Worm (Caenorhabditis elegans) whole organism, young adult: Measurements from ENCODE around the gene smc-4.

ENCODE experiments used
- C06A6.2 ChIP-seq: fragments of 200-800 bp; sonication (Bioruptor generic); conservative IDR thresholded peaks from 2 replicates; pipeline ENCODE4 v1.3.6; 2022; ENCODE audit warnings: missing genetic modification characterization, missing compliant biosample characterization
- C17E4.6 ChIP-seq: fragments of 200-800 bp; sonication (Bioruptor generic); IDR thresholded peaks from 2 replicates; pipeline ENCODE4 v1.3.6; 2022; ENCODE audit warnings: missing genetic modification reagents, missing genetic modification characterization, missing compliant biosample characterization
- D2030.7 ChIP-seq: fragments of 200-800 bp; sonication (Bioruptor generic); IDR thresholded peaks from 2 replicates; pipeline ENCODE4 v1.3.6; 2022; ENCODE audit warnings: missing genetic modification reagents, missing genetic modification characterization, missing compliant biosample characterization
- F10E7.11 ChIP-seq: sonication (generic microtip); optimal IDR thresholded peaks from 2 replicates; lab custom pipeline; 2017; ENCODE audit warnings: mild to moderate bottlenecking, missing genetic modification characterization, moderate library complexity, missing compliant biosample characterization
- F22D6.2 ChIP-seq: sonication (generic microtip); optimal IDR thresholded peaks from 2 replicates; lab custom pipeline; 2016; ENCODE audit warnings: mild to moderate bottlenecking, missing genetic modification characterization, missing compliant biosample characterization
- F52B5.7 ChIP-seq: sonication (generic microtip); optimal IDR thresholded peaks from 2 replicates; lab custom pipeline; 2016; ENCODE audit warnings: mild to moderate bottlenecking, missing genetic modification characterization, missing compliant biosample characterization
- T07F8.4 ChIP-seq: sonication (generic microtip); optimal IDR thresholded peaks from 2 replicates; lab custom pipeline; 2016; ENCODE audit warnings: mild to moderate bottlenecking, missing genetic modification characterization, moderate library complexity, missing compliant biosample characterization
- Y56A3A.18 ChIP-seq: fragments of 200-800 bp; sonication (Bioruptor generic); IDR thresholded peaks from 2 replicates; pipeline ENCODE4 v1.3.6; 2022; ENCODE audit warnings: missing genetic modification reagents, missing genetic modification characterization, missing compliant biosample characterization
- Y67H2A.10 ChIP-seq: fragments of 200-800 bp; sonication (Bioruptor generic); conservative IDR thresholded peaks from 2 replicates; pipeline ENCODE4 v1.3.6; 2022; ENCODE audit warnings: missing genetic modification reagents, missing genetic modification characterization, missing compliant biosample characterization
- Y95B8A.8 ChIP-seq: fragments of 200-800 bp; sonication (Bioruptor generic); IDR thresholded peaks from 2 replicates; pipeline ENCODE4 v1.3.6; 2022; ENCODE audit warnings: missing genetic modification reagents, missing genetic modification characterization, missing compliant biosample characterization
- akir-1 ChIP-seq: fragments of 200-800 bp; sonication (Bioruptor generic); optimal IDR thresholded peaks from 2 replicates; lab custom pipeline; 2018; ENCODE audit warnings: mild to moderate bottlenecking, missing genetic modification characterization, moderate library complexity, missing compliant biosample characterization
- atf-7 ChIP-seq: sonication (generic microtip); optimal IDR thresholded peaks from 2 replicates; lab custom pipeline; 2017; ENCODE audit warnings: mild to moderate bottlenecking, missing genetic modification characterization, missing compliant biosample characterization
- athp-1 ChIP-seq: sonication (generic microtip); optimal IDR thresholded peaks from 2 replicates; lab custom pipeline; 2017; ENCODE audit warnings: mild to moderate bottlenecking, missing genetic modification characterization, missing compliant biosample characterization
- attf-5 ChIP-seq: fragments of 200-800 bp; sonication (Bioruptor generic); optimal IDR thresholded peaks from 2 replicates; lab custom pipeline; 2018; ENCODE audit warnings: mild to moderate bottlenecking, missing genetic modification characterization, missing compliant biosample characterization
- ccch-3 ChIP-seq: fragments of 200-800 bp; sonication (Bioruptor generic); optimal IDR thresholded peaks from 2 replicates; lab custom pipeline; 2018; ENCODE audit warnings: mild to moderate bottlenecking, missing genetic modification characterization, missing compliant biosample characterization
- cebp-1 ChIP-seq, 2 experiments: fragments of 200-800 bp in 1 of 2; sonication (Bioruptor generic) in 1 of 2; sonication (generic microtip) in 1 of 2; IDR thresholded peaks in 1 of 2; optimal IDR thresholded peaks in 1 of 2; 2 replicates each; pipeline versions ENCODE4 v1.3.6 to Lab custom; 2017 to 2022; ENCODE audit warnings: missing compliant biosample characterization in 2 of 2, missing genetic modification characterization in 2 of 2, mild to moderate bottlenecking in 1 of 2, missing genetic modification reagents in 1 of 2, moderate library complexity in 1 of 2
- ceh-27 ChIP-seq: fragments of 200-800 bp; sonication (Bioruptor generic); optimal IDR thresholded peaks from 2 replicates; lab custom pipeline; 2018; ENCODE audit warnings: mild to moderate bottlenecking, missing genetic modification characterization, moderate library complexity, missing compliant biosample characterization
- ceh-40 ChIP-seq: fragments of 200-800 bp; sonication (Bioruptor generic); IDR thresholded peaks from 2 replicates; pipeline ENCODE4 v1.3.6; 2022; ENCODE audit warnings: missing genetic modification characterization, missing compliant biosample characterization
- dox-1 ChIP-seq: fragments of 200-800 bp; sonication (Bioruptor generic); IDR thresholded peaks from 2 replicates; pipeline ENCODE4 v1.3.6; 2022; ENCODE audit warnings: missing genetic modification reagents, missing genetic modification characterization, missing compliant biosample characterization
- efl-1 ChIP-seq: fragments of 150-350 bp; optimal IDR thresholded peaks from 2 replicates; lab custom pipeline; 2014; ENCODE audit warnings: missing biosample characterization, missing genetic modification reagents, missing genetic modification characterization
- egrh-3 ChIP-seq: fragments of 200-800 bp; sonication (Bioruptor generic); IDR thresholded peaks from 2 replicates; pipeline ENCODE4 v1.3.6; 2022; ENCODE audit warnings: missing genetic modification reagents, missing genetic modification characterization, missing compliant biosample characterization
- gei-17 ChIP-seq: fragments of 200-800 bp; sonication (Bioruptor generic); optimal IDR thresholded peaks from 2 replicates; lab custom pipeline; 2018; ENCODE audit warnings: mild to moderate bottlenecking, missing genetic modification characterization, missing compliant biosample characterization
- hsf-1 ChIP-seq: fragments of 200-800 bp; sonication (Bioruptor generic); IDR thresholded peaks from 2 replicates; pipeline ENCODE4 v1.3.6; 2022; ENCODE audit warnings: missing genetic modification reagents, missing genetic modification characterization, missing compliant biosample characterization
- let-526 ChIP-seq: fragments of 200-800 bp; sonication (Bioruptor generic); IDR thresholded peaks from 2 replicates; pipeline ENCODE4 v1.3.6; 2022; ENCODE audit warnings: missing genetic modification reagents, missing genetic modification characterization, missing compliant biosample characterization
- lin-35 ChIP-seq, 3 experiments: fragments of 150-350 bp in 2 of 3; sonication (generic microtip) in 1 of 3; optimal IDR thresholded peaks; 2 replicates each; lab custom pipeline; 2014 to 2018; ENCODE audit warnings: missing biosample characterization in 3 of 3, missing genetic modification characterization in 3 of 3, missing genetic modification reagents in 3 of 3
- lin-40 ChIP-seq: sonication (generic microtip); optimal IDR thresholded peaks from 2 replicates; lab custom pipeline; 2016; ENCODE audit warnings: missing genetic modification characterization, mild to moderate bottlenecking, missing compliant biosample characterization, missing genotype, missing genetic modification reagents
- lsy-27 ChIP-seq: sonication (generic microtip); optimal IDR thresholded peaks from 2 replicates; lab custom pipeline; 2017; ENCODE audit warnings: missing genetic modification characterization, mild to moderate bottlenecking, missing compliant biosample characterization, antibody characterized with exemption, missing genotype, borderline replicate concordance; ENCODE audit not compliant: insufficient read depth
- madf-10 ChIP-seq: sonication (generic microtip); optimal IDR thresholded peaks from 2 replicates; lab custom pipeline; 2016; ENCODE audit warnings: mild to moderate bottlenecking, missing genetic modification characterization, missing compliant biosample characterization
- madf-6 ChIP-seq: fragments of 200-800 bp; sonication (Bioruptor generic); IDR thresholded peaks from 2 replicates; pipeline ENCODE4 v1.3.6; 2022; ENCODE audit warnings: missing genetic modification reagents, missing genetic modification characterization, missing compliant biosample characterization
- madf-8 ChIP-seq: fragments of 200-800 bp; sonication (Bioruptor generic); conservative IDR thresholded peaks from 2 replicates; pipeline ENCODE4 v1.3.6; 2022; ENCODE audit warnings: missing genetic modification reagents, missing genetic modification characterization, missing compliant biosample characterization
- mes-4 ChIP-seq: sonication (generic microtip); optimal IDR thresholded peaks from 2 replicates; lab custom pipeline; 2016; ENCODE audit warnings: missing genotype, missing genetic modification characterization, missing compliant biosample characterization
- nhr-90 ChIP-seq: sonication (generic microtip); optimal IDR thresholded peaks from 2 replicates; lab custom pipeline; 2016; ENCODE audit warnings: missing genotype, mild to moderate bottlenecking, missing genetic modification characterization, missing compliant biosample characterization
- pha-4 ChIP-seq: fragments of 150-350 bp; sonication (generic microtip); optimal IDR thresholded peaks from 2 replicates; lab custom pipeline; 2014; ENCODE audit warnings: missing biosample characterization, missing genetic modification reagents, missing genetic modification characterization
- rpc-1 ChIP-seq, 2 experiments: fragments of 150-350 bp in 1 of 2; sonication (generic microtip) in 1 of 2; optimal IDR thresholded peaks; 2 replicates each; lab custom pipeline; 2014 to 2018; ENCODE audit warnings: missing biosample characterization in 1 of 2, missing genetic modification characterization in 1 of 2, missing genetic modification reagents in 1 of 2, missing genotype in 1 of 2
- sea-2 ChIP-seq: fragments of 200-800 bp; sonication (Bioruptor generic); IDR thresholded peaks from 2 replicates; pipeline ENCODE4 v1.3.6; 2022; ENCODE audit warnings: missing genetic modification characterization, missing compliant biosample characterization
- snpc-4 ChIP-seq, 5 experiments: fragments of 150-350 bp in 1 of 5; sonication (generic microtip) in 4 of 5; optimal IDR thresholded peaks; 2 replicates each; lab custom pipeline; 2014 to 2018; ENCODE audit warnings: missing genetic modification characterization in 5 of 5, missing biosample characterization in 3 of 5, antibody characterized with exemption in 2 of 5, mild to moderate bottlenecking in 2 of 5, missing compliant biosample characterization in 2 of 5, missing genotype in 2 of 5, moderate library complexity in 2 of 5, missing genetic modification reagents in 1 of 5
- somi-1 ChIP-seq: fragments of 200-800 bp; sonication (Bioruptor generic); optimal IDR thresholded peaks from 2 replicates; lab custom pipeline; 2018; ENCODE audit warnings: mild to moderate bottlenecking, missing genetic modification characterization, missing compliant biosample characterization
- sptf-2 ChIP-seq: fragments of 200-800 bp; sonication (Bioruptor generic); optimal IDR thresholded peaks from 2 replicates; lab custom pipeline; 2018; ENCODE audit warnings: mild to moderate bottlenecking, missing genetic modification characterization, missing compliant biosample characterization
- tbp1 ChIP-seq: fragments of 200-800 bp; sonication (Bioruptor generic); optimal IDR thresholded peaks from 2 replicates; lab custom pipeline; 2018; ENCODE audit warnings: mild to moderate bottlenecking, missing genetic modification characterization, missing compliant biosample characterization
- tbx-9 ChIP-seq: sonication (generic microtip); optimal IDR thresholded peaks from 2 replicates; lab custom pipeline; 2016; ENCODE audit warnings: borderline replicate concordance, missing genetic modification characterization, inconsistent platforms, missing compliant biosample characterization
- tlf-1 ChIP-seq: fragments of 200-800 bp; sonication (Bioruptor generic); optimal IDR thresholded peaks from 2 replicates; lab custom pipeline; 2018; ENCODE audit warnings: mild to moderate bottlenecking, missing genetic modification characterization, missing compliant biosample characterization
- unc-62 ChIP-seq: fragments of 150-350 bp; optimal IDR thresholded peaks from 2 replicates; lab custom pipeline; 2014; ENCODE audit warnings: missing biosample characterization, missing genetic modification reagents, missing genetic modification characterization
- xnd-1 ChIP-seq: sonication (generic microtip); optimal IDR thresholded peaks from 2 replicates; lab custom pipeline; 2016; ENCODE audit warnings: missing genotype, missing genetic modification reagents, missing genetic modification characterization, missing compliant biosample characterization
- zfh-2 ChIP-seq: fragments of 200-800 bp; sonication (Bioruptor generic); conservative IDR thresholded peaks from 2 replicates; pipeline ENCODE4 v1.3.6; 2022; ENCODE audit warnings: missing genetic modification reagents, missing genetic modification characterization, missing compliant biosample characterization
- ztf-18 ChIP-seq: sonication (generic microtip); optimal IDR thresholded peaks from 2 replicates; lab custom pipeline; 2016; ENCODE audit warnings: missing genotype, mild to moderate bottlenecking, missing genetic modification characterization, missing compliant biosample characterization
- ztf-26 ChIP-seq: sonication (generic microtip); optimal IDR thresholded peaks from 2 replicates; lab custom pipeline; 2017; ENCODE audit warnings: missing genetic modification characterization, missing compliant biosample characterization
- ztf-28 ChIP-seq: fragments of 200-800 bp; sonication (Bioruptor generic); IDR thresholded peaks from 2 replicates; pipeline ENCODE4 v1.3.6; 2022; ENCODE audit warnings: missing genetic modification reagents, missing genetic modification characterization, missing compliant biosample characterization

smc-4 gene

DNA sequence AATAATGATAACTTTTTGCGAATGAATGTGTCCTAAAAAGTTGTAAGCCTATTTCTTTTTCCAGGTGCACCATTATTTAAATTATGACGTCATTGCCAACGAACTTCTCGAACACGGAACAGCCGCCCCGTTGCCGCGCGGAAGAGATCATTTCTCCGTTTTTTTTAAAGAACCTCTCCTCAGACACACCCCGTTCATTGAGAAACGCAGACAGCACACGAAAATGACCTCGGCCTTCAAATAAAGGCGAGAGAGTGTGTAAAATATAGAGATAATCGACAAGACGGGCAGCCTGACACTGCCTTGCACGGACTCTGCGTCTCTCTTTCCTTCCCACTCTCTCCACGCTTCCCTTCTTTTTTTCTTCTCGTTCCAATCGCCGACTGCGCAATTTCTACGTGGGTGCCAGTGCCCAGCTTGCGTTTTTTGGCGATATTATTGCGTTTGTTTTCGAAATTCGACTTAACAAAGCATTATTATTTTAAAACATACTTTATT is 26.9 kb upstream of the smc-4 start:
- TF ChIP-seq madf-10 (tag; lab: Kevin White, UChicago) (no peak), F52B5.7 (tag; lab: Kevin White, UChicago) (no peak), madf-6 (GFP tag; lab: Robert Waterston, UW) (no peak), madf-8 (GFP tag; lab: Robert Waterston, UW) (no peak), C06A6.2 (0 out of 2 replicates have a peak, but pooled peaks have one; percentile 49), F22D6.2 (tag; lab: Kevin White, UChicago) (no peak), rpc-1 (optimal IDR thresholded peaks at IDR 0.05; lab: Kevin White, UChicago) (no peak), rpc-1 (tag; optimal IDR thresholded peaks at IDR 0.05; lab: Kevin White, UChicago) (no peak), ceh-40 (GFP tag; lab: Robert Waterston, UW) (no peak), ztf-26 (tag; lab: Kevin White, UChicago) (peak; percentile 16), tbx-9 (no peak), sea-2 (GFP tag; lab: Robert Waterston, UW) (no peak), efl-1 (GFP tag; lab: Kevin White, UChicago) (no peak), atf-7 (tag; lab: Kevin White, UChicago) (peak; percentile 72), mes-4 (tag; lab: Kevin White, UChicago) (no peak), T07F8.4 (tag; lab: Kevin White, UChicago) (no peak), lin-35 (GFP tag; optimal IDR thresholded peaks at IDR 0.05; lab: Kevin White, UChicago) (peak in 1 of 3 experiments; percentile 36), ccch-3 (GFP tag; lab: Kevin White, UChicago) (no peak), sptf-2 (no peak), zfh-2 (GFP tag; lab: Robert Waterston, UW) (peak; percentile 87), ztf-18 (tag; lab: Kevin White, UChicago) (no peak), snpc-4 (GFP tag; optimal IDR thresholded peaks at IDR 0.05; lab: Kevin White, UChicago) (no peak), snpc-4 (tag; optimal IDR thresholded peaks at IDR 0.05; lab: Kevin White, UChicago) (peak in 2 of 4 experiments; percentile 6 to 10), lsy-27 (tag; lab: Kevin White, UChicago) (no peak), D2030.7 (no peak), tbp1 (GFP tag; lab: Kevin White, UChicago) (peak; percentile 17), attf-5 (GFP tag; lab: Kevin White, UChicago) (peak; percentile 35), ceh-27 (GFP tag; lab: Kevin White, UChicago) (no peak), tlf-1 (GFP tag; lab: Kevin White, UChicago) (no peak), akir-1 (no peak), athp-1 (tag; lab: Kevin White, UChicago) (no peak), let-526 (GFP tag; lab: Robert Waterston, UW) (no peak), lin-40 (tag; lab: Kevin White, UChicago) (peak; percentile 68), nhr-90 (tag; lab: Kevin White, UChicago) (no peak), pha-4 (no peak), gei-17 (GFP tag; lab: Kevin White, UChicago) (no peak), F10E7.11 (no peak), dox-1 (peak; percentile 71), egrh-3 (GFP tag; lab: Robert Waterston, UW) (no peak), Y67H2A.10 (no peak), cebp-1 (GFP tag; IDR thresholded peaks at IDR 0.05; lab: Robert Waterston, UW) (no peak), cebp-1 (tag; optimal IDR thresholded peaks at IDR 0.05; lab: Kevin White, UChicago) (peak; percentile 53), somi-1 (GFP tag; lab: Kevin White, UChicago) (no peak), C17E4.6 (GFP tag; lab: Robert Waterston, UW) (no peak), Y95B8A.8 (no peak), hsf-1 (GFP tag; lab: Robert Waterston, UW) (no peak; the same call in 1 of the 2 replicates), Y56A3A.18 (GFP tag; lab: Robert Waterston, UW) (no peak), ztf-28 (GFP tag; lab: Robert Waterston, UW) (no peak), xnd-1 (tag; lab: Kevin White, UChicago) (no peak), unc-62 (GFP tag; lab: Kevin White, UChicago) (no peak)
